Worm (Caenorhabditis elegans) whole organism, young adult: ENCODE measurements around the gene R53.5.

Experiments used
- B0019.2 ChIP-seq: fragments of 200-800 bp; sonication (Bioruptor generic); conservative IDR thresholded peaks from 2 replicates; pipeline ENCODE4 v1.3.6; 2022; ENCODE audit warnings: missing genetic modification reagents, missing genetic modification characterization, missing compliant biosample characterization
- B0035.1 ChIP-seq: sonication (generic microtip); optimal IDR thresholded peaks from 2 replicates; lab custom pipeline; 2016; ENCODE audit warnings: missing genetic modification characterization, mild to moderate bottlenecking, missing compliant biosample characterization, missing genotype, missing genetic modification reagents
- F10E7.11 ChIP-seq: sonication (generic microtip); optimal IDR thresholded peaks from 2 replicates; lab custom pipeline; 2017; ENCODE audit warnings: mild to moderate bottlenecking, missing genetic modification characterization, moderate library complexity, missing compliant biosample characterization
- F22D6.2 ChIP-seq: sonication (generic microtip); optimal IDR thresholded peaks from 2 replicates; lab custom pipeline; 2016; ENCODE audit warnings: mild to moderate bottlenecking, missing genetic modification characterization, missing compliant biosample characterization
- F33H1.4 ChIP-seq: fragments of 200-800 bp; sonication (Bioruptor generic); IDR thresholded peaks from 2 replicates; pipeline ENCODE4 v1.3.6; 2022; ENCODE audit warnings: missing genetic modification reagents, missing genetic modification characterization, missing compliant biosample characterization
- F39B2.1 ChIP-seq: fragments of 200-800 bp; sonication (Bioruptor generic); IDR thresholded peaks from 2 replicates; pipeline ENCODE4 v1.3.6; 2022; ENCODE audit warnings: missing genetic modification reagents, missing genetic modification characterization, missing compliant biosample characterization
- F49E8.2 ChIP-seq: sonication (generic microtip); optimal IDR thresholded peaks from 3 replicates; lab custom pipeline; 2017; ENCODE audit warnings: missing genetic modification characterization, mild to moderate bottlenecking, missing compliant biosample characterization, antibody characterized with exemption, moderate library complexity; ENCODE audit not compliant: insufficient read depth
- F52B5.7 ChIP-seq: sonication (generic microtip); optimal IDR thresholded peaks from 2 replicates; lab custom pipeline; 2016; ENCODE audit warnings: mild to moderate bottlenecking, missing genetic modification characterization, missing compliant biosample characterization
- F57A8.1 ChIP-seq: fragments of 200-800 bp; sonication (Bioruptor generic); optimal IDR thresholded peaks from 2 replicates; lab custom pipeline; 2018; ENCODE audit warnings: mild to moderate bottlenecking, missing genetic modification characterization, moderate library complexity, missing compliant biosample characterization
- K11D2.4 ChIP-seq: fragments of 200-800 bp; sonication (Bioruptor generic); IDR thresholded peaks from 2 replicates; pipeline ENCODE4 v1.3.6; 2022; ENCODE audit warnings: missing genetic modification reagents, missing genetic modification characterization, missing compliant biosample characterization
- K12H6.12 ChIP-seq: fragments of 200-800 bp; sonication (Bioruptor generic); optimal IDR thresholded peaks from 2 replicates; lab custom pipeline; 2018; ENCODE audit warnings: mild to moderate bottlenecking, missing genetic modification characterization, missing compliant biosample characterization
- Y56A3A.18 ChIP-seq: fragments of 200-800 bp; sonication (Bioruptor generic); IDR thresholded peaks from 2 replicates; pipeline ENCODE4 v1.3.6; 2022; ENCODE audit warnings: missing genetic modification reagents, missing genetic modification characterization, missing compliant biosample characterization
- ZK185.1 ChIP-seq: sonication (generic microtip); optimal IDR thresholded peaks from 2 replicates; lab custom pipeline; 2016; ENCODE audit warnings: mild to moderate bottlenecking, missing genetic modification characterization, missing compliant biosample characterization; ENCODE audit not compliant: poor library complexity, severe bottlenecking
- aptf-2 ChIP-seq: fragments of 200-800 bp; sonication (Bioruptor generic); conservative IDR thresholded peaks from 2 replicates; pipeline ENCODE4 v1.3.6; 2022; ENCODE audit warnings: missing genetic modification reagents, missing genetic modification characterization, missing compliant biosample characterization
- atf-7 ChIP-seq: sonication (generic microtip); optimal IDR thresholded peaks from 2 replicates; lab custom pipeline; 2017; ENCODE audit warnings: mild to moderate bottlenecking, missing genetic modification characterization, missing compliant biosample characterization
- attf-5 ChIP-seq: fragments of 200-800 bp; sonication (Bioruptor generic); optimal IDR thresholded peaks from 2 replicates; lab custom pipeline; 2018; ENCODE audit warnings: mild to moderate bottlenecking, missing genetic modification characterization, missing compliant biosample characterization
- cebp-1 ChIP-seq, 2 experiments: fragments of 200-800 bp in 1 of 2; sonication (Bioruptor generic) in 1 of 2; sonication (generic microtip) in 1 of 2; IDR thresholded peaks in 1 of 2; optimal IDR thresholded peaks in 1 of 2; 2 replicates each; pipeline versions ENCODE4 v1.3.6 to Lab custom; 2017 to 2022; ENCODE audit warnings: missing compliant biosample characterization in 2 of 2, missing genetic modification characterization in 2 of 2, mild to moderate bottlenecking in 1 of 2, missing genetic modification reagents in 1 of 2, moderate library complexity in 1 of 2
- ceh-27 ChIP-seq: fragments of 200-800 bp; sonication (Bioruptor generic); optimal IDR thresholded peaks from 2 replicates; lab custom pipeline; 2018; ENCODE audit warnings: mild to moderate bottlenecking, missing genetic modification characterization, moderate library complexity, missing compliant biosample characterization
- ceh-91 ChIP-seq: fragments of 200-800 bp; sonication (Bioruptor generic); IDR thresholded peaks from 2 replicates; pipeline ENCODE4 v1.3.6; 2022; ENCODE audit warnings: missing genetic modification reagents, missing genetic modification characterization, missing compliant biosample characterization
- die-1 ChIP-seq: sonication (generic microtip); optimal IDR thresholded peaks from 2 replicates; lab custom pipeline; 2016; ENCODE audit warnings: missing genotype, mild to moderate bottlenecking, missing genetic modification characterization, missing compliant biosample characterization
- ets-4 ChIP-seq: fragments of 200-800 bp; sonication (Bioruptor generic); optimal IDR thresholded peaks from 2 replicates; lab custom pipeline; 2018; ENCODE audit warnings: mild to moderate bottlenecking, missing genetic modification characterization, missing compliant biosample characterization
- gei-17 ChIP-seq: fragments of 200-800 bp; sonication (Bioruptor generic); optimal IDR thresholded peaks from 2 replicates; lab custom pipeline; 2018; ENCODE audit warnings: mild to moderate bottlenecking, missing genetic modification characterization, missing compliant biosample characterization
- him-1 ChIP-seq: sonication (generic microtip); optimal IDR thresholded peaks from 2 replicates; lab custom pipeline; 2016; ENCODE audit warnings: missing genotype, missing genetic modification reagents, missing genetic modification characterization, missing compliant biosample characterization
- lin-54 ChIP-seq: fragments of 200-800 bp; sonication (Bioruptor generic); optimal IDR thresholded peaks from 2 replicates; lab custom pipeline; 2018; ENCODE audit warnings: mild to moderate bottlenecking, missing genetic modification characterization, missing compliant biosample characterization
- lir-1 ChIP-seq: fragments of 200-800 bp; sonication (Bioruptor generic); conservative IDR thresholded peaks from 2 replicates; pipeline ENCODE4 v1.3.6; 2022; ENCODE audit warnings: missing genetic modification reagents, missing genetic modification characterization, missing compliant biosample characterization
- madf-3 ChIP-seq: fragments of 200-800 bp; sonication (Bioruptor generic); IDR thresholded peaks from 2 replicates; pipeline ENCODE4 v1.3.6; 2022; ENCODE audit warnings: missing genetic modification reagents, missing genetic modification characterization, missing compliant biosample characterization
- mel-28 ChIP-seq: sonication (generic microtip); optimal IDR thresholded peaks from 2 replicates; lab custom pipeline; 2016; ENCODE audit warnings: borderline replicate concordance, mild to moderate bottlenecking, missing genetic modification characterization, missing compliant biosample characterization
- nfya-2 ChIP-seq: fragments of 200-800 bp; sonication (Bioruptor generic); IDR thresholded peaks from 2 replicates; pipeline ENCODE4 v1.3.6; 2022; ENCODE audit warnings: missing genetic modification reagents, missing genetic modification characterization, missing compliant biosample characterization
- nfyb-1 ChIP-seq: fragments of 200-800 bp; sonication (Bioruptor generic); IDR thresholded peaks from 2 replicates; pipeline ENCODE4 v1.3.6; 2022; ENCODE audit warnings: missing genetic modification reagents, missing genetic modification characterization, missing compliant biosample characterization
- nhr-120 ChIP-seq: fragments of 200-800 bp; sonication (Bioruptor generic); IDR thresholded peaks from 2 replicates; pipeline ENCODE4 v1.3.6; 2022; ENCODE audit warnings: missing genetic modification characterization, missing compliant biosample characterization
- nhr-179 ChIP-seq: sonication (generic microtip); optimal IDR thresholded peaks from 2 replicates; lab custom pipeline; 2016; ENCODE audit warnings: mild to moderate bottlenecking, missing genetic modification characterization, missing compliant biosample characterization
- nhr-90 ChIP-seq: sonication (generic microtip); optimal IDR thresholded peaks from 2 replicates; lab custom pipeline; 2016; ENCODE audit warnings: missing genotype, mild to moderate bottlenecking, missing genetic modification characterization, missing compliant biosample characterization
- repo-1 ChIP-seq: sonication (generic microtip); optimal IDR thresholded peaks from 2 replicates; lab custom pipeline; 2017; ENCODE audit warnings: mild to moderate bottlenecking, missing genetic modification characterization, missing compliant biosample characterization
- sea-2 ChIP-seq: fragments of 200-800 bp; sonication (Bioruptor generic); IDR thresholded peaks from 2 replicates; pipeline ENCODE4 v1.3.6; 2022; ENCODE audit warnings: missing genetic modification characterization, missing compliant biosample characterization
- somi-1 ChIP-seq: fragments of 200-800 bp; sonication (Bioruptor generic); optimal IDR thresholded peaks from 2 replicates; lab custom pipeline; 2018; ENCODE audit warnings: mild to moderate bottlenecking, missing genetic modification characterization, missing compliant biosample characterization
- sptf-2 ChIP-seq: fragments of 200-800 bp; sonication (Bioruptor generic); optimal IDR thresholded peaks from 2 replicates; lab custom pipeline; 2018; ENCODE audit warnings: mild to moderate bottlenecking, missing genetic modification characterization, missing compliant biosample characterization
- tbp1 ChIP-seq: fragments of 200-800 bp; sonication (Bioruptor generic); optimal IDR thresholded peaks from 2 replicates; lab custom pipeline; 2018; ENCODE audit warnings: mild to moderate bottlenecking, missing genetic modification characterization, missing compliant biosample characterization
- tbx-9 ChIP-seq: sonication (generic microtip); optimal IDR thresholded peaks from 2 replicates; lab custom pipeline; 2016; ENCODE audit warnings: borderline replicate concordance, missing genetic modification characterization, inconsistent platforms, missing compliant biosample characterization
- unc-130 ChIP-seq: sonication (generic microtip); optimal IDR thresholded peaks from 2 replicates; lab custom pipeline; 2016; ENCODE audit warnings: missing genetic modification reagents, missing genetic modification characterization, missing compliant biosample characterization
- unc-62 ChIP-seq: fragments of 150-350 bp; optimal IDR thresholded peaks from 2 replicates; lab custom pipeline; 2014; ENCODE audit warnings: missing biosample characterization, missing genetic modification reagents, missing genetic modification characterization
- zfh-2 ChIP-seq: fragments of 200-800 bp; sonication (Bioruptor generic); conservative IDR thresholded peaks from 2 replicates; pipeline ENCODE4 v1.3.6; 2022; ENCODE audit warnings: missing genetic modification reagents, missing genetic modification characterization, missing compliant biosample characterization
- ztf-18 ChIP-seq: sonication (generic microtip); optimal IDR thresholded peaks from 2 replicates; lab custom pipeline; 2016; ENCODE audit warnings: missing genotype, mild to moderate bottlenecking, missing genetic modification characterization, missing compliant biosample characterization
- ztf-22 ChIP-seq: fragments of 200-800 bp; sonication (Bioruptor generic); optimal IDR thresholded peaks from 2 replicates; lab custom pipeline; 2018; ENCODE audit warnings: mild to moderate bottlenecking, missing genetic modification characterization, moderate library complexity, missing compliant biosample characterization
- ztf-28 ChIP-seq: fragments of 200-800 bp; sonication (Bioruptor generic); IDR thresholded peaks from 2 replicates; pipeline ENCODE4 v1.3.6; 2022; ENCODE audit warnings: missing genetic modification reagents, missing genetic modification characterization, missing compliant biosample characterization
- ztf-3 ChIP-seq: fragments of 200-800 bp; sonication (Bioruptor generic); optimal IDR thresholded peaks from 2 replicates; lab custom pipeline; 2018; ENCODE audit warnings: mild to moderate bottlenecking, missing genetic modification characterization, missing compliant biosample characterization
- ztf-6 ChIP-seq: fragments of 200-800 bp; sonication (Bioruptor generic); IDR thresholded peaks from 2 replicates; pipeline ENCODE4 v1.3.6; 2022; ENCODE audit warnings: missing genetic modification reagents, missing genetic modification characterization, missing compliant biosample characterization

Gene R53.5

DNA sequence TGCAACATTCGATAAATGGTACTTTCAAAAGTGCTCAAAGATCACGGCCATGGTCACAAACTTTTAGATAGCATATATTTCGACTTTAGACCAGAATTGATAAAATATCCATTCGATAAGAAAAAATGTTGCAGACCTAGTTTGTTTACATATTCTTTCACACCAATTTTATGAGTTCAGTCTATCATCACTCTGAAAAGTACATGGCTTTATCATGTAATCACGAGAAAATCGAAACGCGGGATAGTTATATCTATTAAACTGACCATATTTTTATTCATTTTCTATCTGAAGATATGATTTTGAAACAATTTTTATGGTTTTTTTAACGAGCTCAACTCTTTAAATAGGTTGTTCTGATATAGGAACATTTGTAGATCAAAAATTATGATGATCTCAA is 38.8 kb downstream of the R53.5 start, which contains the start of gene pho-11:
pho-11 (plus strand) TSS at position 374 of the 400 bp plus-strand sequence.
- TF ChIP-seq unc-130 (GFP tag; lab: Kevin White, UChicago): no peak
- TF ChIP-seq B0019.2 (GFP tag; lab: Robert Waterston, UW): no peak
- no peak for TF ChIP-seq sptf-2 (GFP tag; lab: Kevin White, UChicago)
- no peak for TF ChIP-seq F33H1.4 (GFP tag; lab: Robert Waterston, UW)
- no peak for TF ChIP-seq sea-2
- no peak for TF ChIP-seq aptf-2 (GFP tag; lab: Robert Waterston, UW)
- TF ChIP-seq K12H6.12: no peak
- no peak for TF ChIP-seq ceh-27 (GFP tag; lab: Kevin White, UChicago)
- TF ChIP-seq zfh-2 (GFP tag; lab: Robert Waterston, UW): no peak
- no peak for TF ChIP-seq ceh-91

DNA sequence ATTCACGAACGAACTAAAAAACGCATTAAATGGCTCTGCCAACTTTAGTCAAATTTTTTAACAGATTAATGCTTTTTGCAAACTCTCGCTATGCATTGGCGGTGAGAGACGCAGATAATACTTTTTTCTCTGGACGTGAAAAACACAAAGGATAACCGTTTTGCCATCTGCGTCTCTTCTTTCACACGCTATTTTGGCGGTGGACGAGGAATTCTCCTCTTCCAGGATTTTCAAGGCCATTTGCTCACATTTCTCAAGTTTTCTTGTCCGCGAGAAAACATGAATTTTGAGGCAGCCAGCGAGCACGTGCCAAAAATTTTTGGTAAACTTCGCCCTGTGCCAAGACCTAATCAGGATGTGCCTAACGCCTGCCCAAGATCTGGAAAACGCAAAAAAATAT is 39.3 kb downstream of the R53.5 start:
- TF ChIP-seq ztf-18 (tag; lab: Kevin White, UChicago) (no peak), Y56A3A.18 (GFP tag; lab: Robert Waterston, UW) (no peak), F39B2.1 (GFP tag; lab: Robert Waterston, UW) (no peak), mel-28 (no peak), nhr-90 (no peak), unc-62 (GFP tag; lab: Kevin White, UChicago) (no peak), F57A8.1 (GFP tag; lab: Kevin White, UChicago) (no peak), nfya-2 (GFP tag; lab: Robert Waterston, UW) (no peak), madf-3 (no peak), ztf-28 (GFP tag; lab: Robert Waterston, UW) (no peak), somi-1 (GFP tag; lab: Kevin White, UChicago) (no peak), B0035.1 (tag; lab: Kevin White, UChicago) (no peak), nhr-120 (GFP tag; lab: Robert Waterston, UW) (no peak), repo-1 (tag; lab: Kevin White, UChicago) (no peak), die-1 (no peak), ZK185.1 (tag; lab: Kevin White, UChicago) (no peak), nfyb-1 (GFP tag; lab: Robert Waterston, UW) (no peak), him-1 (peak; percentile 45), unc-130 (GFP tag; lab: Kevin White, UChicago) (no peak), F33H1.4 (GFP tag; lab: Robert Waterston, UW) (no peak), K12H6.12 (peak; percentile 12), K11D2.4 (GFP tag; lab: Robert Waterston, UW) (0 out of 2 replicates have a peak, but pooled peaks have one; percentile 31), nhr-179 (tag; lab: Kevin White, UChicago) (no peak), F49E8.2 (tag; lab: Kevin White, UChicago) (no peak), ztf-6 (no peak), tbp1 (GFP tag; lab: Kevin White, UChicago) (no peak), sea-2 (no peak), ztf-22 (GFP tag; lab: Kevin White, UChicago) (no peak), gei-17 (GFP tag; lab: Kevin White, UChicago) (no peak), lir-1 (no peak), tbx-9 (tag; lab: Kevin White, UChicago) (no peak), F52B5.7 (tag; lab: Kevin White, UChicago) (no peak), F22D6.2 (tag; lab: Kevin White, UChicago) (no peak), ceh-27 (GFP tag; lab: Kevin White, UChicago) (peak; percentile 60), atf-7 (tag; lab: Kevin White, UChicago) (no peak), cebp-1 (GFP tag; IDR thresholded peaks at IDR 0.05; lab: Robert Waterston, UW) (no peak), cebp-1 (tag; optimal IDR thresholded peaks at IDR 0.05; lab: Kevin White, UChicago) (peak; percentile 43), lin-54 (GFP tag; lab: Kevin White, UChicago) (peak; percentile 39), ztf-3 (GFP tag; lab: Kevin White, UChicago) (no peak), attf-5 (GFP tag; lab: Kevin White, UChicago) (peak; percentile 57), ets-4 (GFP tag; lab: Kevin White, UChicago) (no peak), F10E7.11 (tag; lab: Kevin White, UChicago) (no peak)
